Worm (Caenorhabditis elegans) whole organism, L1 larva: ENCODE results near the gene K04H4.5.

Experiments used
- blmp-1 ChIP-seq: fragments of 150-350 bp; optimal IDR thresholded peaks from 2 replicates; lab custom pipeline; 2014; ENCODE audit warnings: missing biosample characterization, missing genetic modification characterization
- jun-1 ChIP-seq: fragments of 150-350 bp; optimal IDR thresholded peaks from 2 replicates; lab custom pipeline; 2014; ENCODE audit warnings: missing biosample characterization, missing genetic modification reagents, missing genetic modification characterization

ce11 chrIII:9346722-9347121 is 12.4 kb upstream of the K04H4.5 start:
- no peak for TF ChIP-seq blmp-1
- no peak for TF ChIP-seq jun-1 (tag; lab: Kevin White, UChicago)
